Fruit fly (Drosophila melanogaster) whole organism, embryonic: ENCODE data around the gene CG33127.

Experiments
- CG8359 ChIP-seq: fragments of 200-800 bp; sonication (Bioruptor generic); optimal IDR thresholded peaks from 2 replicates; lab custom pipeline; 2017; ENCODE audit warnings: missing biosample characterization, mild to moderate bottlenecking, missing genetic modification characterization, borderline replicate concordance
- Hey ChIP-seq: fragments of 200-800 bp; sonication (Bioruptor generic); optimal IDR thresholded peaks from 3 replicates; lab custom pipeline; 2018; ENCODE audit warnings: missing biosample characterization, mild to moderate bottlenecking, missing genetic modification characterization
- Usf ChIP-seq: fragments of 200-800 bp; sonication (Bioruptor generic); optimal IDR thresholded peaks from 2 replicates; lab custom pipeline; 2017; ENCODE audit warnings: missing genotype, missing biosample characterization, missing genetic modification characterization
- Vsx1 ChIP-seq: fragments of 200-800 bp; sonication (Bioruptor generic); optimal IDR thresholded peaks from 2 replicates; lab custom pipeline; 2017; ENCODE audit warnings: missing biosample characterization, mild to moderate bottlenecking, missing genetic modification characterization, missing genetic modification reagents
- grn ChIP-seq: fragments of 200-800 bp; sonication (Bioruptor generic); optimal IDR thresholded peaks from 3 replicates; lab custom pipeline; 2017; ENCODE audit warnings: missing biosample characterization, missing genetic modification characterization
- insv ChIP-seq, 2 experiments: fragments of 200-800 bp; sonication (Bioruptor generic); optimal IDR thresholded peaks; 3 replicates each; lab custom pipeline; 2016 to 2018; ENCODE audit warnings: missing biosample characterization in 2 of 2, missing genetic modification characterization in 2 of 2
- sug ChIP-seq: fragments of 200-800 bp; optimal IDR thresholded peaks from 2 replicates; lab custom pipeline; 2019; ENCODE audit warnings: missing biosample characterization, mild to moderate bottlenecking, missing genetic modification characterization, moderate library complexity

The CG33127 gene

DNA sequence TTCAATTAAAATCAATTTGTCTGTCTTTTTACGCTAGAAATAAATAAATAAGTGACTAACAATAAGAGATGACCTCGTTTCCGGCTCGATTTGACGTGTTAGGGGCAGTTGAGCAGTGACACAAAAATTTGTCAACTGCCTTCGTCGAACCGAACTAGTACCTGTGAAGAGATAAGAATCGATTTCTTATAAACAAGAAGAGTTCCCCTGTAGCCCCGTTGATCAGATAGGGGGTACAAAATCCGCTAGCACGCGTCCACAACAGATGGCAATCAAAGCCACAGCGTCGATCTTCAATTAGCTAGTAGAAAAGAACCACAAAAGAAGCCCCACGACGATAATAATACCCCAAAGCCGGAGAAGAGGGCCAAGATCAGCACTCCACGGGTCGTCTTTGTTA, 49.8 kb downstream of the CG33127 start:
- TF ChIP-seq sug (tag; lab: Kevin White, UChicago) (peak; percentile 21), grn (GFP tag; lab: Kevin White, UChicago) (peak; percentile 94), CG8359 (no peak), Hey (tag; lab: Kevin White, UChicago) (peak; percentile 37), insv (GFP tag; optimal IDR thresholded peaks at IDR 0.05; lab: Kevin White, UChicago) (no peak), Vsx1 (GFP tag; lab: Kevin White, UChicago) (peak; percentile 21), Usf (GFP tag; lab: Kevin White, UChicago) (no peak)
